Worm (Caenorhabditis elegans): ENCODE results near the gene Y51H7C.7.

The Y51H7C.7 gene

ce11 chrII:1402167-1402619 lies at the start of gene Y51H7C.7:
Gene Y51H7C.7 (plus strand): TSS chrII:1402569.
- TF ChIP-seq unc-62 (GFP tag; optimal IDR thresholded peaks at IDR 0.05): no peak

- no peak for TF ChIP-seq unc-62 (GFP tag; optimal IDR thresholded peaks at IDR 0.05)
Observed at ce11 chrII:1355480-1355879, 46.9 kb upstream of the Y51H7C.7 start, which contains the start of gene C13A10.1. Gene C13A10.1 (minus strand): TSS chrII:1355649.

- no peak for TF ChIP-seq unc-62 (GFP tag; optimal IDR thresholded peaks at IDR 0.05)
Observed at ce11 chrII:1357262-1357661, 45.1 kb upstream of the Y51H7C.7 start.

- TF ChIP-seq unc-62 (GFP tag; optimal IDR thresholded peaks at IDR 0.05): no peak
Observed at ce11 chrII:1357905-1358304, 44.5 kb upstream of the Y51H7C.7 start, which contains the start of gene C13A10.2. Gene C13A10.2 (minus strand): TSS chrII:1358005.

ce11 chrII:1360257-1360656 lies 42.1 kb upstream of the Y51H7C.7 start:
- no peak for TF ChIP-seq unc-62 (GFP tag; optimal IDR thresholded peaks at IDR 0.05)

ce11 chrII:1362423-1362822 lies 39.9 kb upstream of the Y51H7C.7 start:
- no peak for TF ChIP-seq unc-62 (GFP tag; optimal IDR thresholded peaks at IDR 0.05)

ce11 chrII:1365985-1366384 lies 36.4 kb upstream of the Y51H7C.7 start:
- TF ChIP-seq unc-62 (GFP tag; optimal IDR thresholded peaks at IDR 0.05): no peak

ce11 chrII:1368756-1369155 lies 33.6 kb upstream of the Y51H7C.7 start:
- no peak for TF ChIP-seq unc-62 (GFP tag; optimal IDR thresholded peaks at IDR 0.05)

ce11 chrII:1369322-1369721 lies 33.0 kb upstream of the Y51H7C.7 start:
- TF ChIP-seq unc-62 (GFP tag; optimal IDR thresholded peaks at IDR 0.05): no peak

- TF ChIP-seq unc-62 (GFP tag; optimal IDR thresholded peaks at IDR 0.05): no peak
Observed at ce11 chrII:1371533-1371932, 30.8 kb upstream of the Y51H7C.7 start.

ce11 chrII:1372138-1372537 lies 30.2 kb upstream of the Y51H7C.7 start:
- TF ChIP-seq unc-62 (GFP tag; optimal IDR thresholded peaks at IDR 0.05): no peak

ce11 chrII:1372966-1373365 lies 29.4 kb upstream of the Y51H7C.7 start:
- TF ChIP-seq unc-62 (GFP tag; optimal IDR thresholded peaks at IDR 0.05): no peak

- no peak for TF ChIP-seq unc-62 (GFP tag; optimal IDR thresholded peaks at IDR 0.05)
Observed at ce11 chrII:1374486-1374885, 27.9 kb upstream of the Y51H7C.7 start.

- no peak for TF ChIP-seq unc-62 (GFP tag; optimal IDR thresholded peaks at IDR 0.05)
Observed at ce11 chrII:1374889-1375288, 27.5 kb upstream of the Y51H7C.7 start, which contains the start of gene rog-1. Gene rog-1 (minus strand): TSS chrII:1374989.

- TF ChIP-seq unc-62 (GFP tag; optimal IDR thresholded peaks at IDR 0.05): no peak
Observed at ce11 chrII:1375627-1376026, 26.7 kb upstream of the Y51H7C.7 start.

ce11 chrII:1376795-1377194 lies 25.6 kb upstream of the Y51H7C.7 start:
- TF ChIP-seq unc-62 (GFP tag; optimal IDR thresholded peaks at IDR 0.05): no peak

- no peak for TF ChIP-seq unc-62 (GFP tag; optimal IDR thresholded peaks at IDR 0.05)
Observed at ce11 chrII:1378259-1378658, 24.1 kb upstream of the Y51H7C.7 start, which contains the start of gene F54D12.10. Gene F54D12.10 (minus strand): TSS chrII:1378359.

ce11 chrII:1381618-1382017 lies 20.8 kb upstream of the Y51H7C.7 start, which contains the start of gene F54D12.9:
Gene F54D12.9 (minus strand): TSS chrII:1381718.
- no peak for TF ChIP-seq unc-62 (GFP tag; optimal IDR thresholded peaks at IDR 0.05)
